Fruit fly (Drosophila melanogaster): ENCODE measurements around the gene CG13405.

DNA sequence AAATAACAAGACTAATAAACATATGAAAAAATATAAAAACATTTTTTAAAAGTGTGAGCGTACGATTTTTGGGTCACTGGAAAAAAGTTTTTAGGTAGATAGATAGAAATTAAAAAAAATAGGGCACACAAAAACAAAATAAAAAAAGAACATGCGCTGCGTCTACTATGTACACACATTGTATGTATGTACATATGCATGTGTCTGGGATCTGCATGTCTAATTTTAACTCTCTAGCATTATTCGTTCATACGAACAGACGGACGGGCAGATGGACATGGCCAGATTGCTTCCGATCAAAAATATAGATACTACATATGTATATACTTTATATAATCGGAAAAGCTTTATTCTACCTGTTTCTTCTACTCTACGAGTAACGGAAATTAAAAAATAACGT lies 18.6 kb downstream of the CG13405 start:
- TF ChIP-seq Sin3A (optimal IDR thresholded peaks at IDR 0.05) (no peak), Myc (optimal IDR thresholded peaks at IDR 0.05) (no peak), psq (optimal IDR thresholded peaks at IDR 0.05) (no peak), ttk (optimal IDR thresholded peaks at IDR 0.05) (no peak), h (optimal IDR thresholded peaks at IDR 0.05) (no peak), insv (optimal IDR thresholded peaks at IDR 0.05) (no peak)

Measured in Kc167 (cell line).